Worm (Caenorhabditis elegans): ENCODE measurements around the gene K08E5.6.

ce11 chrIII:10154993-10155392 is 14.2 kb downstream of the K08E5.6 start:
- TF ChIP-seq hlh-12 (tag; optimal IDR thresholded peaks at IDR 0.05): no peak
- no peak for TF ChIP-seq egl-18 (GFP tag; IDR thresholded peaks at IDR 0.05)
- no peak for TF ChIP-seq nhr-80 (tag; optimal IDR thresholded peaks at IDR 0.05)
- no peak for TF ChIP-seq xnd-1 (tag; optimal IDR thresholded peaks at IDR 0.05)
